Worm (Caenorhabditis elegans): Measurements from ENCODE around the gene Y54G2A.77.

DNA sequence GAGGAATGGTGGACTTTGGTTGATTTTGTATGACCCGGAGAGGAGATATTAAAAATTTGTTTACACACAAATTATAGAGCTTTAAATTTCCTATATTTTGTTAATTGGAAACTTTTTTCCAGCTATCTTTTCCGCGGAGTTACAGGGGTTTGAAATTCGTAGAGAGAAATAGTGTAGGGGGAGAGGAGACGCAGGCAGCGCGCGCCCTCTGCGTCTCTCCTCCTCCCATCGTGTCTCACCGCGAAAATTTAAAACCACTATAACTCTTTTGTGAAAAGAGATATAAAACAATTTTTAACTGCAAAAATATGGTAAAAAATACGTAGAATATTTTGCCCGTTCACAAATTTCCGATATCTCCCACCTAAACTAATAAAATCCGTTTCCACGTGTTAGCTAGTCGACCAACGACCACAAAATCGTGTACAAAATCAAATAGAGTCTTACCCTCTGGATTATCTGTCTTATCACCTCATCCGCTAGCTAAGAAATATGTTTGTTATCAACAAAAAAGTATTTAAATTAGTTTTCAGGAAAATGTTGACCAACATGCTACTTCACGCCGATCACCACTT is 19.9 kb upstream of the Y54G2A.77 start, which contains the start of gene nhr-277:
- TF ChIP-seq snpc-4 (tag; optimal IDR thresholded peaks at IDR 0.05): no peak
- TF ChIP-seq mep-1 (tag; optimal IDR thresholded peaks at IDR 0.05): no peak
- TF ChIP-seq lsy-2 (tag; optimal IDR thresholded peaks at IDR 0.05): no peak
- no peak for TF ChIP-seq unc-62 (GFP tag; optimal IDR thresholded peaks at IDR 0.05)
- TF ChIP-seq ces-1 (GFP tag; optimal IDR thresholded peaks at IDR 0.05): no peak
- TF ChIP-seq pha-4 (tag; optimal IDR thresholded peaks at IDR 0.05): no peak

Measured in whole organism, mixed stage, embryonic.